Fruit fly (Drosophila melanogaster) whole organism, wandering third instar larva: Measurements from ENCODE around the gene Mst36Fa.

Source experiments
- Dfd ChIP-seq: fragments of >200 bp; optimal IDR thresholded peaks from 2 replicates; lab custom pipeline; 2017; ENCODE audit warnings: missing biosample characterization, missing genetic modification characterization
- Myc ChIP-seq: fragments of >200 bp; optimal IDR thresholded peaks from 2 replicates; lab custom pipeline; 2017
- Rel ChIP-seq, 2 experiments: fragments of 200-800 bp; sonication (Bioruptor generic) in 1 of 2; optimal IDR thresholded peaks; 2 replicates in 1 of 2; 3 replicates in 1 of 2; lab custom pipeline; 2016 to 2019; ENCODE audit warnings: mild to moderate bottlenecking in 2 of 2, missing biosample characterization in 2 of 2, missing genetic modification characterization in 2 of 2, moderate library complexity in 1 of 2
- br ChIP-seq: fragments of 200-800 bp; sonication (Bioruptor generic); optimal IDR thresholded peaks from 2 replicates; lab custom pipeline; 2016; ENCODE audit warnings: missing biosample characterization, missing genetic modification characterization
- dsf ChIP-seq: sonication (Bioruptor generic); optimal IDR thresholded peaks from 2 replicates; lab custom pipeline; 2016; ENCODE audit warnings: missing biosample characterization, missing genetic modification characterization, borderline replicate concordance
- psq ChIP-seq: fragments of 200-800 bp; sonication (Bioruptor generic); optimal IDR thresholded peaks from 3 replicates; lab custom pipeline; 2017; ENCODE audit warnings: missing biosample characterization, mild to moderate bottlenecking, missing genetic modification characterization, moderate library complexity
- usp ChIP-seq: fragments of >200 bp; optimal IDR thresholded peaks from 2 replicates; lab custom pipeline; 2017; ENCODE audit warnings: missing biosample characterization, missing genetic modification characterization
- woc ChIP-seq: sonication (Bioruptor generic); optimal IDR thresholded peaks from 2 replicates; lab custom pipeline; 2016; ENCODE audit warnings: missing biosample characterization, mild to moderate bottlenecking, missing genetic modification characterization

DNA sequence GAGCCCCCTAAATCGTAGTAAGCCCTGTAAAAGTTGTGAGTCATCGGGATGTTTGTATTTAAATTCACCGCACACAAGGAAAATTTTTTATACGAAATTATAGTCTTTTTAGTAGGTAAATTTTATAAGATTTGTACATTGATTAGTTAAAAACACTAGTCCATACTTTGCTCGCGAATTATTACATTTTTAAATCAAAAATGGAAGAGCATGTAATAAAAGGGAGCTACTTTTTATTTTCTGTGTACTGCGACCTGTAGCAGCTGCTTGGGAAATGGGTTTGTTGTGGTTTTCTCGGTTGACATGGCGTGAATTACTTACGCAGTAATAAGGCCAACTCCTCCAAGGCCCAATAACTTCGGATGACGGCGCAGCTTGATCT is 17.9 kb upstream of the Mst36Fa start:
- no peak for TF ChIP-seq Myc
- no peak for TF ChIP-seq br (GFP tag; lab: Kevin White, UChicago)
- TF ChIP-seq psq (GFP tag; lab: Kevin White, UChicago) = no peak
- no peak for TF ChIP-seq woc (GFP tag; lab: Kevin White, UChicago)
- no peak for TF ChIP-seq Rel (GFP tag; optimal IDR thresholded peaks at IDR 0.05; lab: Kevin White, UChicago)
- TF ChIP-seq Rel (tag; optimal IDR thresholded peaks at IDR 0.05; lab: Kevin White, UChicago) = no peak
- TF ChIP-seq usp = no peak
- no peak for TF ChIP-seq Dfd (GFP tag; lab: Kevin White, UChicago)
- TF ChIP-seq dsf = no peak
